Worm (Caenorhabditis elegans) whole organism, young adult: ENCODE measurements around the gene nspc-20.

Source experiments
- F49E8.2 ChIP-seq: sonication (generic microtip); optimal IDR thresholded peaks from 3 replicates; lab custom pipeline; 2017; ENCODE audit warnings: missing genetic modification characterization, mild to moderate bottlenecking, missing compliant biosample characterization, antibody characterized with exemption, moderate library complexity; ENCODE audit not compliant: insufficient read depth
- hlh-26 ChIP-seq: fragments of 200-800 bp; sonication (Bioruptor generic); conservative IDR thresholded peaks from 2 replicates; pipeline ENCODE4 v1.3.6; 2022; ENCODE audit warnings: missing genetic modification reagents, missing genetic modification characterization, missing compliant biosample characterization
- madf-8 ChIP-seq: fragments of 200-800 bp; sonication (Bioruptor generic); conservative IDR thresholded peaks from 2 replicates; pipeline ENCODE4 v1.3.6; 2022; ENCODE audit warnings: missing genetic modification reagents, missing genetic modification characterization, missing compliant biosample characterization
- nhr-90 ChIP-seq: sonication (generic microtip); optimal IDR thresholded peaks from 2 replicates; lab custom pipeline; 2016; ENCODE audit warnings: missing genotype, mild to moderate bottlenecking, missing genetic modification characterization, missing compliant biosample characterization

ce11 chrX:14481637-14482036 lies 48.4 kb downstream of the nspc-20 start:
- TF ChIP-seq hlh-26 (no peak), F49E8.2 (no peak), madf-8 (GFP tag; lab: Robert Waterston, UW) (no peak), nhr-90 (tag; lab: Kevin White, UChicago) (no peak)
